Fruit fly (Drosophila melanogaster) whole organism, embryonic: Measurements from ENCODE around the gene CG15506.

Experiments
- CG10366 ChIP-seq: fragments of 200-800 bp; sonication (Bioruptor generic); IDR thresholded peaks from 2 replicates; pipeline ENCODE4 v1.3.6; 2022; ENCODE audit warnings: missing biosample characterization, missing genetic modification characterization
- CG10565 ChIP-seq: fragments of 200-800 bp; sonication (Bioruptor generic); optimal IDR thresholded peaks from 3 replicates; lab custom pipeline; 2016; ENCODE audit warnings: missing biosample characterization, mild to moderate bottlenecking, missing genetic modification characterization
- CG12942 ChIP-seq: fragments of 200-800 bp; sonication (Bioruptor generic); optimal IDR thresholded peaks from 3 replicates; lab custom pipeline; 2016; ENCODE audit warnings: missing biosample characterization, missing genetic modification characterization
- CG15479 ChIP-seq: fragments of 200-800 bp; sonication (Bioruptor generic); optimal IDR thresholded peaks from 3 replicates; lab custom pipeline; 2019; ENCODE audit warnings: missing biosample characterization, mild to moderate bottlenecking, missing genetic modification characterization, moderate library complexity
- CG1603 ChIP-seq: fragments of 200-800 bp; sonication (Bioruptor generic); optimal IDR thresholded peaks from 2 replicates; lab custom pipeline; 2019; ENCODE audit warnings: missing biosample characterization, mild to moderate bottlenecking, missing genetic modification characterization, moderate library complexity
- CG18764 ChIP-seq: fragments of 200-800 bp; sonication (Bioruptor generic); optimal IDR thresholded peaks from 3 replicates; lab custom pipeline; 2016; ENCODE audit warnings: missing biosample characterization, missing genetic modification characterization
- CG30403 ChIP-seq: fragments of 200-800 bp; sonication (Bioruptor generic); optimal IDR thresholded peaks from 3 replicates; lab custom pipeline; 2016; ENCODE audit warnings: missing biosample characterization, missing genetic modification characterization
- CG30431 ChIP-seq: fragments of 200-800 bp; sonication (Bioruptor generic); optimal IDR thresholded peaks from 2 replicates; lab custom pipeline; 2017; ENCODE audit warnings: missing biosample characterization, missing genetic modification characterization
- CG3065 ChIP-seq: fragments of 200-800 bp; sonication (Bioruptor generic); optimal IDR thresholded peaks from 2 replicates; lab custom pipeline; 2016; ENCODE audit warnings: missing biosample characterization, missing genetic modification characterization
- CG31224 ChIP-seq: fragments of 200-800 bp; sonication (Bioruptor generic); IDR thresholded peaks from 2 replicates; pipeline ENCODE4 v1.3.6; 2022; ENCODE audit warnings: missing biosample characterization, missing genetic modification characterization
- CG32532 ChIP-seq: fragments of 200-800 bp; sonication (Bioruptor generic); IDR thresholded peaks from 2 replicates; pipeline ENCODE4 v1.3.6; 2022; ENCODE audit warnings: missing biosample characterization, missing genetic modification characterization
- CG34376 ChIP-seq: fragments of 200-800 bp; sonication (Bioruptor generic); optimal IDR thresholded peaks from 2 replicates; lab custom pipeline; 2018; ENCODE audit warnings: missing biosample characterization, mild to moderate bottlenecking, missing genetic modification characterization
- CG3847 ChIP-seq: fragments of 200-800 bp; sonication (Bioruptor generic); IDR thresholded peaks from 2 replicates; pipeline ENCODE4 v1.3.6; 2022; ENCODE audit warnings: missing biosample characterization, missing genetic modification characterization
- CG42726 ChIP-seq: fragments of 200-800 bp; sonication (Bioruptor generic); IDR thresholded peaks from 2 replicates; pipeline ENCODE4 v1.3.6; 2022; ENCODE audit warnings: missing biosample characterization, missing genetic modification characterization; ENCODE audit not compliant: partially characterized antibody
- CG4282 ChIP-seq: fragments of 200-800 bp; sonication (Bioruptor generic); optimal IDR thresholded peaks from 2 replicates; lab custom pipeline; 2016; ENCODE audit warnings: missing biosample characterization, missing genetic modification characterization
- CG4820 ChIP-seq: fragments of 200-800 bp; sonication (Bioruptor generic); optimal IDR thresholded peaks from 3 replicates; lab custom pipeline; 2016; ENCODE audit warnings: missing biosample characterization, missing genetic modification characterization
- CG6254 ChIP-seq: fragments of 200-800 bp; sonication (Bioruptor generic); optimal IDR thresholded peaks from 3 replicates; lab custom pipeline; 2017; ENCODE audit warnings: mild to moderate bottlenecking, missing biosample characterization, missing genetic modification reagents, missing genetic modification characterization
- CG6689 ChIP-seq: fragments of 200-800 bp; sonication (Bioruptor generic); IDR thresholded peaks from 2 replicates; pipeline ENCODE4 v1.3.6; 2022; ENCODE audit warnings: missing biosample characterization, missing genetic modification characterization
- CG7271 ChIP-seq: fragments of 200-800 bp; sonication (Bioruptor generic); optimal IDR thresholded peaks from 2 replicates; lab custom pipeline; 2018; ENCODE audit warnings: missing biosample characterization, mild to moderate bottlenecking, missing genetic modification characterization, moderate library complexity
- CG7786 ChIP-seq: fragments of 200-800 bp; sonication (Bioruptor generic); optimal IDR thresholded peaks from 2 replicates; lab custom pipeline; 2016; ENCODE audit warnings: missing biosample characterization, missing genetic modification characterization
- CG7928 ChIP-seq: fragments of 200-800 bp; sonication (Bioruptor generic); optimal IDR thresholded peaks from 2 replicates; lab custom pipeline; 2017; ENCODE audit warnings: missing biosample characterization, mild to moderate bottlenecking, missing genetic modification characterization
- CG7963 ChIP-seq: fragments of 200-800 bp; sonication (Bioruptor generic); IDR thresholded peaks from 3 replicates; pipeline ENCODE4 v1.3.6; 2022; ENCODE audit warnings: missing biosample characterization, missing genetic modification characterization; ENCODE audit not compliant: partially characterized antibody
- CG7987 ChIP-seq: fragments of 200-800 bp; sonication (Bioruptor generic); optimal IDR thresholded peaks from 2 replicates; lab custom pipeline; 2018; ENCODE audit warnings: missing biosample characterization, mild to moderate bottlenecking, missing genetic modification characterization, moderate library complexity
- CG8089 ChIP-seq: fragments of 200-800 bp; sonication (Bioruptor generic); optimal IDR thresholded peaks from 3 replicates; lab custom pipeline; 2016; ENCODE audit warnings: missing biosample characterization, missing genetic modification characterization
- CG8359 ChIP-seq: fragments of 200-800 bp; sonication (Bioruptor generic); optimal IDR thresholded peaks from 2 replicates; lab custom pipeline; 2017; ENCODE audit warnings: missing biosample characterization, mild to moderate bottlenecking, missing genetic modification characterization, borderline replicate concordance
- D19A ChIP-seq: fragments of 200-800 bp; optimal IDR thresholded peaks from 3 replicates; lab custom pipeline; 2019; ENCODE audit warnings: missing biosample characterization, mild to moderate bottlenecking, missing genetic modification characterization, moderate library complexity
- Dp ChIP-seq: fragments of 200-800 bp; sonication (Bioruptor generic); optimal IDR thresholded peaks from 2 replicates; lab custom pipeline; 2018; ENCODE audit warnings: missing biosample characterization, mild to moderate bottlenecking, missing genetic modification characterization, moderate library complexity
- Ets97D ChIP-seq: fragments of 200-800 bp; sonication (Bioruptor generic); optimal IDR thresholded peaks from 3 replicates; lab custom pipeline; 2016; ENCODE audit warnings: missing biosample characterization, missing genetic modification characterization
- GATAe ChIP-seq: fragments of 200-800 bp; sonication (Bioruptor generic); conservative IDR thresholded peaks from 2 replicates; pipeline ENCODE4 v1.3.6; 2022; ENCODE audit warnings: missing biosample characterization, missing genetic modification characterization
- Gug ChIP-seq: fragments of 200-800 bp; sonication (Bioruptor generic); IDR thresholded peaks from 4 replicates; pipeline ENCODE4 v1.3.6; 2022; ENCODE audit warnings: missing biosample characterization, missing genetic modification characterization
- H2.0 ChIP-seq: fragments of 200-800 bp; sonication (Bioruptor generic); IDR thresholded peaks from 2 replicates; pipeline ENCODE4 v1.3.6; 2022; ENCODE audit warnings: missing biosample characterization, missing genetic modification characterization
- MBD-R2 ChIP-seq: fragments of 200-800 bp; sonication (Bioruptor generic); IDR thresholded peaks from 2 replicates; pipeline ENCODE4 v1.3.6; 2022; ENCODE audit warnings: missing biosample characterization, missing genetic modification characterization
- Med ChIP-seq: fragments of 200-800 bp; sonication (Bioruptor generic); peaks from one replicate; lab custom pipeline; 2016; ENCODE audit warnings: missing biosample characterization, missing genetic modification characterization, mild to moderate bottlenecking, inconsistent platforms, moderate library complexity
- Oaz ChIP-seq: fragments of 200-800 bp; sonication (Bioruptor generic); IDR thresholded peaks from 2 replicates; pipeline ENCODE4 v1.3.6; 2022; ENCODE audit warnings: missing biosample characterization, missing genetic modification characterization
- Ptx1 ChIP-seq: fragments of 200-800 bp; sonication (Bioruptor generic); IDR thresholded peaks from 2 replicates; pipeline ENCODE4 v1.3.6; 2022; ENCODE audit warnings: missing biosample characterization, missing genetic modification characterization
- Sry-δ ChIP-seq: fragments of 200-800 bp; sonication (Bioruptor generic); optimal IDR thresholded peaks from 2 replicates; lab custom pipeline; 2016; ENCODE audit warnings: missing biosample characterization, missing genetic modification characterization
- Stat92E ChIP-seq, 3 experiments: fragments of >200 bp in 2 of 3; fragments of 200-800 bp in 1 of 3; sonication (Bioruptor generic) in 1 of 3; optimal IDR thresholded peaks; 2 replicates each; lab custom pipeline; 2017 to 2019; ENCODE audit warnings: missing biosample characterization in 3 of 3, missing genetic modification characterization in 3 of 3, mild to moderate bottlenecking in 1 of 3, moderate library complexity in 1 of 3
- Xbp1 ChIP-seq: fragments of 200-800 bp; sonication (Bioruptor generic); optimal IDR thresholded peaks from 3 replicates; lab custom pipeline; 2016; ENCODE audit warnings: missing biosample characterization, mild to moderate bottlenecking, missing genetic modification characterization
- chif ChIP-seq, 2 experiments: fragments of 200-800 bp; sonication (Bioruptor generic); optimal IDR thresholded peaks; 3 replicates each; lab custom pipeline; 2016; ENCODE audit warnings: missing biosample characterization in 2 of 2, missing genetic modification characterization in 2 of 2
- fru ChIP-seq: fragments of >200 bp; optimal IDR thresholded peaks from 2 replicates; lab custom pipeline; 2017
- fu2 ChIP-seq: fragments of 200-800 bp; sonication (Bioruptor generic); optimal IDR thresholded peaks from 2 replicates; lab custom pipeline; 2016; ENCODE audit warnings: missing biosample characterization, missing genetic modification characterization
- gfzf ChIP-seq: fragments of 200-800 bp; sonication (Bioruptor generic); optimal IDR thresholded peaks from 2 replicates; lab custom pipeline; 2016; ENCODE audit warnings: missing biosample characterization, mild to moderate bottlenecking, missing genetic modification characterization, moderate library complexity
- h ChIP-seq: fragments of >200 bp; optimal IDR thresholded peaks from 2 replicates; lab custom pipeline; 2017
- hbn ChIP-seq: fragments of 200-800 bp; sonication (Bioruptor generic); IDR thresholded peaks from 2 replicates; pipeline ENCODE4 v1.3.6; 2022; ENCODE audit warnings: missing biosample characterization, missing genetic modification characterization; ENCODE audit not compliant: partially characterized antibody
- maf-S ChIP-seq: fragments of 200-800 bp; sonication (Bioruptor generic); optimal IDR thresholded peaks from 2 replicates; lab custom pipeline; 2016; ENCODE audit warnings: missing biosample characterization, missing genetic modification characterization
- nmo ChIP-seq: fragments of 200-800 bp; sonication (Bioruptor generic); optimal IDR thresholded peaks from 2 replicates; lab custom pipeline; 2018; ENCODE audit warnings: missing biosample characterization, mild to moderate bottlenecking, missing genetic modification characterization, moderate library complexity
- odd ChIP-seq: fragments of 200-800 bp; sonication (Bioruptor generic); optimal IDR thresholded peaks from 2 replicates; lab custom pipeline; 2017; ENCODE audit warnings: missing biosample characterization, mild to moderate bottlenecking, missing genetic modification characterization
- repo ChIP-seq: fragments of 200-800 bp; sonication (Bioruptor generic); optimal IDR thresholded peaks from 2 replicates; lab custom pipeline; 2016; ENCODE audit warnings: missing biosample characterization, missing genetic modification characterization
- rib ChIP-seq: fragments of 200-800 bp; sonication (Bioruptor generic); IDR thresholded peaks from 2 replicates; pipeline ENCODE4 v1.3.6; 2022; ENCODE audit warnings: missing biosample characterization, missing genetic modification characterization
- ro ChIP-seq: fragments of 200-800 bp; sonication (Bioruptor generic); IDR thresholded peaks from 2 replicates; pipeline ENCODE4 v1.3.6; 2022; ENCODE audit warnings: missing biosample characterization, missing genetic modification characterization
- ssp ChIP-seq: fragments of 200-800 bp; sonication (Bioruptor generic); IDR thresholded peaks from 2 replicates; pipeline ENCODE4 v1.3.6; 2022; ENCODE audit warnings: missing biosample characterization, missing genetic modification characterization
- sug ChIP-seq: fragments of 200-800 bp; optimal IDR thresholded peaks from 2 replicates; lab custom pipeline; 2019; ENCODE audit warnings: missing biosample characterization, mild to moderate bottlenecking, missing genetic modification characterization, moderate library complexity
- z ChIP-seq: fragments of 200-800 bp; sonication (Bioruptor generic); IDR thresholded peaks from 3 replicates; pipeline ENCODE4 v1.3.6; 2022; ENCODE audit warnings: missing biosample characterization, missing genetic modification characterization

CG15506 gene

dm6 chr3R:29737891-29738290, 19.4 kb downstream of the CG15506 start, which contains the start of gene Gnpnat (continued):
- TF ChIP-seq CG6254 (peak; percentile 57), CG10565 (GFP tag; lab: Kevin White, UChicago) (no peak), odd (peak; percentile 39), CG1603 (tag; lab: Kevin White, UChicago) (peak; percentile 74), CG4820 (GFP tag; lab: Kevin White, UChicago) (peak; percentile 6), CG42726 (GFP tag; lab: Robert Waterston, UW) (no peak), CG12942 (GFP tag; lab: Kevin White, UChicago) (peak; percentile 4), gfzf (GFP tag; lab: Kevin White, UChicago) (no peak), chif (GFP tag; optimal IDR thresholded peaks at IDR 0.05; lab: Kevin White, UChicago) (no peak), fu2 (GFP tag; lab: Kevin White, UChicago) (no peak), MBD-R2 (GFP tag; lab: Robert Waterston, UW) (no peak), Med (peak; percentile 44), CG34376 (GFP tag; lab: Kevin White, UChicago) (no peak), CG30403 (GFP tag; lab: Kevin White, UChicago) (peak; percentile 64), CG10366 (GFP tag; lab: Robert Waterston, UW) (no peak), repo (GFP tag; lab: Kevin White, UChicago) (no peak), CG7963 (no peak), CG6689 (GFP tag; lab: Robert Waterston, UW) (no peak), D19A (tag; lab: Kevin White, UChicago) (no peak), CG7928 (no peak), Dp (GFP tag; lab: Kevin White, UChicago) (no peak), Ptx1 (GFP tag; lab: Robert Waterston, UW) (no peak), Stat92E (GFP tag; optimal IDR thresholded peaks at IDR 0.05; lab: Kevin White, UChicago) (no peak), CG18764 (GFP tag; lab: Kevin White, UChicago) (no peak), CG30431 (GFP tag; lab: Kevin White, UChicago) (peak; percentile 5), sug (tag; lab: Kevin White, UChicago) (peak; percentile 19), Ets97D (no peak), CG7271 (tag; lab: Kevin White, UChicago) (no peak), CG32532 (GFP tag; lab: Robert Waterston, UW) (no peak), h (no peak), CG31224 (GFP tag; lab: Robert Waterston, UW) (no peak), ro (GFP tag; lab: Robert Waterston, UW) (no peak), CG7987 (GFP tag; lab: Kevin White, UChicago) (no peak), CG8359 (GFP tag; lab: Kevin White, UChicago) (no peak), nmo (GFP tag; lab: Kevin White, UChicago) (peak; percentile 54), fru (lab: Kevin White, UChicago) (no peak), hbn (no peak), CG8089 (GFP tag; lab: Kevin White, UChicago) (no peak), CG7786 (GFP tag; lab: Kevin White, UChicago) (no peak), Xbp1 (GFP tag; lab: Kevin White, UChicago) (peak; percentile 40), H2.0 (GFP tag; lab: Robert Waterston, UW) (no peak), ssp (GFP tag; lab: Robert Waterston, UW) (no peak), Oaz (GFP tag; lab: Robert Waterston, UW) (no peak), Gug (GFP tag; lab: Robert Waterston, UW) (no peak), CG4282 (GFP tag; lab: Kevin White, UChicago) (no peak), Sry-δ (GFP tag; lab: Kevin White, UChicago) (no peak), z (GFP tag; lab: Robert Waterston, UW) (no peak), CG3847 (no peak), maf-S (GFP tag; lab: Kevin White, UChicago) (peak; percentile 3), rib (GFP tag; lab: Robert Waterston, UW) (no peak), CG3065 (GFP tag; lab: Kevin White, UChicago) (no peak), GATAe (no peak), CG15479 (GFP tag; lab: Kevin White, UChicago) (no peak)
